Fruit fly (Drosophila melanogaster) S2 (cell line): Measurements from ENCODE around the gene lwr.

ENCODE experiments used
- CG8478 ChIP-seq: fragments of >200 bp; optimal IDR thresholded peaks from 2 replicates; lab custom pipeline; 2018
- CTCF ChIP-seq, 2 experiments: fragments of >200 bp; optimal IDR thresholded peaks; 2 replicates each; lab custom pipeline; 2018

Gene lwr

dm6 chr2L:501622-502021, 40.8 kb downstream of the lwr start:
- no peak for TF ChIP-seq CTCF (optimal IDR thresholded peaks at IDR 0.05; lab: Kevin White, UChicago)
- TF ChIP-seq CG8478 (lab: Kevin White, UChicago): no peak

dm6 chr2L:499939-500338, 42.4 kb downstream of the lwr start:
- TF ChIP-seq CTCF (optimal IDR thresholded peaks at IDR 0.05; lab: Kevin White, UChicago): no peak
- no peak for TF ChIP-seq CG8478 (lab: Kevin White, UChicago)

- TF ChIP-seq CTCF (optimal IDR thresholded peaks at IDR 0.05; lab: Kevin White, UChicago) (no peak), CG8478 (lab: Kevin White, UChicago) (no peak)
Measured at dm6 chr2L:498474-498821, 43.9 kb downstream of the lwr start.

- TF ChIP-seq CG8478 (lab: Kevin White, UChicago) (no peak), CTCF (optimal IDR thresholded peaks at IDR 0.05; lab: Kevin White, UChicago) (no peak)
Measured at dm6 chr2L:497657-498473, 44.5 kb downstream of the lwr start.

DNA sequence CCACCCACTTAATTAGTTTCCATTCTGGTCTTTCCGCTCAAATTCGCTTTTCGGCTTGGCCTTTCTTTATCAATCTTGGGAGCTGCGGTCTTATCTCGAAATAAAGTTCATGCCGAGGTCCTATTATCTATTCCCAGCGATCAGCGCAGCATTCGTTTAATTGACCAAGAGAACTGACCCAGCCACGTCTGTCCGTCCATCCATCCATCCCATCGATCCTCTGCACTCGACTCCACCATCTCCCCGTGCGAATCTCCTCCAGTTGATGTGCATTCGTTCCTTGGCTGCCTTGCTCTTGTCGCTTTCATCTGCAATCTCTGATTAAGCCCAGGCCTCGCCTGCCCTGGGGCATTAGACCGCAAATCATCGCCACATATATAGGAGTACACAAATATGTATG, 45.5 kb downstream of the lwr start:
- TF ChIP-seq CTCF (optimal IDR thresholded peaks at IDR 0.05; lab: Kevin White, UChicago) (no peak), CG8478 (lab: Kevin White, UChicago) (no peak)

DNA sequence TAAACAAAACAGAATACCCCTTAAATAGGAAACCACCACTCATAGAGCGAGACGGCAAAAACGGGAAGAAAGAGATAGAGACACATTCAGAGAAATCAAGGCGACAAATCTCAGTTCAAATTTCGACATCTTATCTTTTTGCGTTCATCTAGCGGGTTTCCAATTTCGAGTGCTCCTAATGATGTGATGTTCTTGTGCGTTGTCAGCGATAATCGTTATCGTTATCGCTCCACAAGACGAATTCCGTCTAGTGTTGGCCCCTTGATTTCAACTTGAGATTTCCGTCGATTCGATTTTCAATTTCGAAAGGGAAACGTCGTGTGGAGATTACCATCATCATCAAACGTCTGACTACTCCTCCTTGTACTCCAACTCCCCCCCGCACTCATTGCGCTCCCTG, 45.9 kb downstream of the lwr start:
- TF ChIP-seq CG8478 (lab: Kevin White, UChicago): no peak
- no peak for TF ChIP-seq CTCF (optimal IDR thresholded peaks at IDR 0.05; lab: Kevin White, UChicago)

DNA sequence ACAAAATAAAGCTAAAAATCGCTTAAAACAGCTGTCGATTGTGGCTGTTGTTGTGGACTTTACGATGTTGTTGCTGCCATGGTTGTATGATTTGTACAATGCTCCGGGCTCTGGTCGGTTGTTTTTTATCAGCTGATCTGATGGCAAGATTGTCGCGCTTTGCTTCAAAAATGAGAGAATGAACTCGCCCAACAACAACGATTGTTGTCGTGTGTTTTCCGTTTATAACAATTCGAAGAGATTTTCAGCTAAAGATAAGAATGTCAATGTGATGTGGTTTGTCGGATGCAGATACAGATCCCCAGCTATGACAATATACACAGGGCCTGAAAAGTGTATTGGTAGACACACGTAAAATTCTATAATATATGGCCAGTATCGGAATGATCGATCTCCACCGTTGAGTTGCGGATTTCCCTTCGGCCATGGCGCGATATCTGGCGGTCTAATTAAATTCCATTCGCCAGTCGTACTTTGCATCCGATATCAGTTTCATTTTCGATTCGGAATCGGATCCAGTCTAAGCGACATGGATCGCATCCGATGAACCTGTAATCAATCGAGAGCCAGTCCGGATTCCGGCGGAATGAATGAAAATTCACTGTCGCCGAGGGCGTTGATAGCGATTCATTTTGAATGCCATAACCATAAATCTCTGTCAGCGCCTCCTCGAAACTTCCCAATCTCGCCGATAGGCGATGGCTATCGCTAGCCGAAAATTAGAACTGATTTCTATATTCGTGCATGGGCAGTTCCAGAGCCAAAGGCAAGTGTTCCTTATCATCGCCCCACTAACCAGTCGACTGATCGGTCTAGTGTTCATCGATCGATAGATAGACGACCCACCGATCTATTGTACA, 46.8 kb downstream of the lwr start:
- TF ChIP-seq CTCF (optimal IDR thresholded peaks at IDR 0.05; lab: Kevin White, UChicago) (no peak), CG8478 (lab: Kevin White, UChicago) (no peak)

- TF ChIP-seq CG8478 (lab: Kevin White, UChicago) (no peak), CTCF (optimal IDR thresholded peaks at IDR 0.05; lab: Kevin White, UChicago) (no peak)
Measured at dm6 chr2L:493274-493673, 49.1 kb downstream of the lwr start.

DNA sequence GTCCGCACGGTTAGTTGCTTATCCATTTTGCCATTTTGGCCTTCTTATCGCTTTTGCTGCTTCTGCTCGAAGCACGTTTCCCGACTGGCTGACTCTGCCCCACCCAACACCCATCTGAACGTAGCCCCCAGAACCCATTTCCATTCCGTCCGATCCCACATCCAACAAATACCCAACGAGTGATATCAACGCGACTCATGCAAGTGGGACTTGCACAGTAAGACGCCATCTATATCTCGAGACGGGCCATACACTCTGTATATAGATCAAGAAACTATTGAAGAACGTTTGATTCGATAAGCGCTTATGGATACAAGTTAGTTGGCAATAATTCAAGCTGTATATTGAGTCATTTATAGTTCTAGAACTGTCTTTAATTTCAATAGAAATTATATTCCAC, 50.2 kb downstream of the lwr start:
- TF ChIP-seq CTCF (optimal IDR thresholded peaks at IDR 0.05; lab: Kevin White, UChicago): peak; percentile 88 to 92
- TF ChIP-seq CG8478 (lab: Kevin White, UChicago): peak; percentile 54
